Fruit fly (Drosophila melanogaster) whole organism, larva: Measurements from ENCODE around the gene CHKov2.

Experiments
- noc ChIP-seq: fragments of 200-800 bp; sonication (Bioruptor generic); optimal IDR thresholded peaks from 3 replicates; lab custom pipeline; 2019; ENCODE audit warnings: missing biosample characterization, mild to moderate bottlenecking, missing genetic modification characterization, moderate library complexity

CHKov2 gene

DNA sequence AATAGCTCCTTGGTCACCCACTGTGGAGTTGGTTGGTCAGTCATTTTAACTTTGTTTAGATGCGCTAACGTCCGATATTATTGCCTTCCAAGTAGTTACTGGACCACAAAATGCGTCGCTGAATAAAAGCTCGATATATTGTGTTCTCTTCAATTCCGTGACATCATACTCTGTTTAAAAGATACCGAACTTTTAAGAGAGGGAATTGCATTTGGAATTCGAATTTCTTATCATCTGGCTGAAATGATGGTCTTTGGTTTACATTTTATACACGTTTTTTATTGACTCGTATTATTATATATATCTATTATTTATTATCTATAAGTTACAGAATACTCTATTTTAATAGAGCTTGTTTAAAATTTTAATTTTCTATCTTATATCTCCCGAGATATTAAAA is at the start of gene CHKov2:
Gene CHKov2, minus strand, starts transcription at position 101 of the 400 bp plus-strand sequence.
- no peak for TF ChIP-seq noc (tag; lab: Kevin White, UChicago)

DNA sequence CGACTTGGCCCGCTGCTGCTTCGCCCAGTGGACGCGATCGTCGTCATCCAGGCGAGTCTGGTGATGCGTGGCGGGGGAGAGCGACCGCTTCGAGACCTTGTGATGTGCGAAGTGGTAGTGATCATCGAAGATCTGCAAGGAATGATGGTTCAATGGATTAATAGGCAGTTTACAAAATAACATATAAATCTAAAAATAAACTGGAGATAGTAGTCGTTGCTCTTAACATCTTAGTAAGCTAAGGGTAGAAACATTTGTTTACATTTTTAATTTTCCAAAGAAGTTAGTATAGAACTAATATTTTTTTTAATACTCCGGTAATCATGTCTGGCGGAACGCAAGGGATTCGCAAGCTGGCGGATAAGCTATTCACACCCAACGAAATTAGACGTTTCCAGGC is 27.0 kb upstream of the CHKov2 start, which contains the start of gene ND-49L:
Gene ND-49L, plus strand, starts transcription at position 301 of the 400 bp plus-strand sequence.
- TF ChIP-seq noc (tag; lab: Kevin White, UChicago) = no peak

DNA sequence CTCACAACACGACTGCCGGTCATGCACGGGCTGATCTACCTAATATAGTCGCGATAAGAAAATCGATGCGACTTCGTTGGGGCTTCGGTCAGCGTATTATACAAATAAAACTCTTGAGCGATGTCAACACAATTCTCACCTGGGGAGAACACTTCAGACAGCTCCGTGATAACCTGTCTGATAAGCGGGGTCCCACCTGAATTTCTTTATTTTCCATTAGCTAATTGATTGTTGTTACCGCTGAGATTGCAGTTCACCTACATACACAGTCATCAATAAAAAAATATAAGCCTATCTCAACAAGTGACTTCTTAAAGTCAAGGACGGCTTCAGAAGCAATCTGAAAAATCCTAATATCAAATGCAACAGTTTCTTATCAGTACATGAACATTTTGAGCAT is 15.9 kb upstream of the CHKov2 start, which contains the start of gene tobi:
Gene tobi, minus strand, starts transcription at position 23 of the 400 bp plus-strand sequence.
- no peak for TF ChIP-seq noc (tag; lab: Kevin White, UChicago)

DNA sequence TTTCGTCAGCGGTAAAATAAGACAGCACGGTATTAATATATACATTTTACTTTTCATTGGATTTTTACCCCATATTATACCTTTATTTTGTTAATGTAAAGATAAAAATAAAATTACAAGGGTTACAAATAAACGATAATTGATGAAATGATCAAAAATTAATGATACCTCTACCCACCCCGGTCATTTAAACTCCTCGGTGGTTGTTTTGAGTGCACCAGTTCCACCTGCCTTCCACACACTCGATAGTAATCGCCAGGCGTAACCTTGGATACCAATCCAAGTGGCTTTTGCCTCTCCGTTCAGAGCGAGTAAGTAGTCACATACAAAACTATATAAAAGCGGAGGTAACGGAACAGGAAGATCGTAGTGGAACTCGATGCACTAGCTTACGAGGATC is 8.9 kb upstream of the CHKov2 start, which contains the start of gene rha:
Gene rha, plus strand, starts transcription at position 301 of the 400 bp plus-strand sequence.
- no peak for TF ChIP-seq noc (tag; lab: Kevin White, UChicago)

DNA sequence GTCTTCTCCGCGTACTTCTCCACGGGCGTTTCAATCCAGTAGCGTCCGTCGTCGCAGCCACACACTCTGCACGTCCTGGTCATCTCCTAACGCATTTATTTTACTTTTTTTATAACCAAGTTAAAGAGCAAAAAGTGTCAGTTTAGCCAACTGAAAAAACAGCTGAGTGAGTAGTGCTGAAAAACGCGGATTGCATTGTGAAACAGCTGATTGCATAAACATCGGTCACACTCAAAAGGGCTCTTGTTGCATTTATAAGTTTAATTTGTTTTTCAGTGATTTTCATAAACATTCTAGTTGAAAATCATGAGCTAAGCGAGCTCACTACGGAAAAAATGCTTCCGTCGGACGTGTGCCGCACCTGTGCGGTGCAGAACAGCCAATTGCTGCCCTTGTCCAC is 4.1 kb upstream of the CHKov2 start, which contains the start of the genes CG10669 and CG11902:
Gene CG10669, minus strand, starts transcription at position 179 of the 400 bp plus-strand sequence.
Gene CG11902, plus strand, starts transcription at position 193 of the 400 bp plus-strand sequence.
- no peak for TF ChIP-seq noc (tag; lab: Kevin White, UChicago)

DNA sequence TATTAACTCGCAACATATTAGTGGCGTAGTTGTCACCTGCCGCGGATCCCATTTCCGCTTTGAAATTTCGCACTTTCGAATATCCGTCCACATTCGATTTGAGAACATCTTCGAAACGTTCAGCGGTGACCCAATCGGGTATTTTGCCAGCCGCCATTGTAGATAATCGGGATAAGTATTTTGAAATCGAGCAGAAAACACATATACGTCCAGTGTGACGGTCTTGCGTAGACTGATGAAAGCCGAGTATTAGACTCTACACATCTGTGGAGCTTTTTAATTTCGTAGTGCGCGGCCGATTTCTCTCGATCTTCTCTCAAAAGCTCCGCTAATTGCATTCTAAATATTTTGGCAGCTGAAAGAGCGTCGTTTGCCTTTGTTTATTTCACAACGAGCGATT is 1.9 kb downstream of the CHKov2 start, which contains the start of gene CHKov1:
Gene CHKov1, minus strand, starts transcription at position 238 of the 400 bp plus-strand sequence.
- TF ChIP-seq noc (tag; lab: Kevin White, UChicago) = peak; percentile 48

DNA sequence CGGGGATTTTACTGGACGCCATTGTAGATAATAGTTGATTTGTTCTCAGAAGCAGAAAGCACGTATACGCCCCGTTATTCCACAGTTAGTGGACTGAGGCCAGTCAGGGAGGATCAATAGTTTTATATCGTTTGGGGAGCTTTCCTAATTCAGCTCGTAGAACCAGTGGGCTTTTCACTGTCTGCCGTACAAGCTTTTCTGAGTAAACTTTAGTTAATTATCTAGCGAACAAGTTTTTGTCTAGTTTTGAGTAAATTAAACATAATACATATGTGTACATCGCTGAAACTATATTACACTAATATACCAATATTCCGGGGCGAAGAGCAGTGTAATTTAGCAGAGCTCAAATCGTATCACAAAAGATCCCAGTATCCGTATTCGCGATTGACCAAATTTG is 8.3 kb downstream of the CHKov2 start, which contains the start of gene CG10562:
Gene CG10562, minus strand, starts transcription at position 101 of the 400 bp plus-strand sequence.
- TF ChIP-seq noc (tag; lab: Kevin White, UChicago) = no peak

DNA sequence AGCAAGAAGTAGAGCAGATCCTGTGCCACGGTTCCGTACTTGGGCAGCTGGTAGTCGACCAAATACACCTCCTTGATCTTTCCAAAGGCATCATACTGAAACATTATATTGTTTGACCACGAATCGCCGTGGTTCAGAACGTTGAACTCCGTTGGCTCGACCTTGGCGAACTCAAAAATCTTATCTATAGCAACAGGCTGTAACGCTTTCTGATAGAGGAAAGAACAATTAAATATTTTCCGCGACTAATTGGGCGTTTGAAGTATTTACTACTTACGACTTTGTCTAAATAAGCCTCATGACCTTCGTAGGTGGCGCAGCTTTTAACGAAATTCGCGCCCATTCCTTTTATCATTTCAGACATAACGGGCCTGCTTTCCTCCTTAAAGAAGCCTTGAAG is 9.3 kb downstream of the CHKov2 start:
- no peak for TF ChIP-seq noc (tag; lab: Kevin White, UChicago)

DNA sequence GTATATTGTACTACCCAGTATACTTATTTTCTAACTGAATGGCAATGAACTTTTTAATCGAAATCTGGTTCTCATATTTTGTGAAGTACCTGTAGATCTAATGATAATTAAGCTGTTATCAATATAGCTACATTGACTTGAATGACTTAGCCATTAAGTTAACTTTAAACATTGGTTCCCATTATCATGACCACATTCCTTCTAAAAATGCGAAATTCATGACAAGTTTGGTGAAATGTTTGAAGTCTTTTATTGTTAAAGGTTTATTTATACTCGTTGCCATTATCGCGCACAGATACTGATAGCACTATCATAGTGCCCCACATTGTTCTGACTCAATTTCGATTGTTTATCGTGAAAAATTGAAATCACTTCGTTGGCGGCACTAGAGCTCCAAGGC is 10.1 kb downstream of the CHKov2 start:
- TF ChIP-seq noc (tag; lab: Kevin White, UChicago) = peak; percentile 34

DNA sequence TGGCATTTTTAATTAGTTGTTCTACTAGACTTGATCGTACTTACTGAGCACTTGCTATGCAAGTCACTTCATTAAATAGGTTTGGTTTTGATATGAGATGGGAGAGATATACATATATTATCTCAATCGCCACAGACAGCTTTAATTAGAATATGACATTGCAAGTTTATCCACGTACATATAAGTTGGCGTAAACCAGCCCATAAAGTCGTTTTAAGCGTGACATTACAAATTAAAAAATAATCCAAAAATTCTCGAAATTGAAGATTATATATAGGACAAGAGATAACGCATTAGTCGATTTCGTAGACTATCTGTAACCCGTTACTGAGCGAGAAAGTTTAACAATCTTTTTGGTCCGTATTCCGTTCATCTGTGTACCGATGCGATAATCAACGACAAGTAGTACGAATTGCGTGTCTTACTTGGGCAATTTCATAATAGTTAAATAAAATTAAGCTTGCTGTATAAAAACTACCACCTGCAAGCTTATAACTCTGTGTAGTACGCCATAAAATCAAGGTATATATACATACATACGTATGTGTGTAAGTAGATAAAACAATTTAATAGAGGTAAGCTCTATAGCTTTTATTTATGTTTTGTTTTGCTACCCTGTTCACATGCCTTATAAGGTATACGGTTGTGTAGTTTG is 10.8 kb downstream of the CHKov2 start, which contains the start of gene CG10560:
Gene CG10560, minus strand, starts transcription at position 51 of the 655 bp plus-strand sequence.
- TF ChIP-seq noc (tag; lab: Kevin White, UChicago) = no peak

DNA sequence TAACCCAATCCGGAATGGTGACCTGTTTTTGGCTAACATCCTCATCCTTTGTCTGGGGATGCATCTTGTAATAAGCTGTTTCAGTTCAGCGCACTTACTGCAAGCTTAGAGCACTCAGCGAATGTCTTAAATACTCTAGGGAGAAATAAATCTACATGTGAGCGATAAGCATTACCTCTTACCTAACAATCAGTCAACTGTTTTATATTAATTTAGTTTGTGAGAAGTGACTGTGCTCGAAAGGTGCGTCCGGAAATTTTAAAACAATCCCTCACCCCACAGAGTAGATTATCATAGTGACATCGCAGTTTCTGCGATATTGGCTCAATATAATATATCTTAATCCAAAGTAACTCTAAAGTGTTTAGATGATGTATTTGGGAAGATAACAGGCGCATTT is 13.0 kb downstream of the CHKov2 start, which contains the start of gene CG10553:
Gene CG10553, minus strand, starts transcription at position 101 of the 400 bp plus-strand sequence.
- TF ChIP-seq noc (tag; lab: Kevin White, UChicago) = no peak

DNA sequence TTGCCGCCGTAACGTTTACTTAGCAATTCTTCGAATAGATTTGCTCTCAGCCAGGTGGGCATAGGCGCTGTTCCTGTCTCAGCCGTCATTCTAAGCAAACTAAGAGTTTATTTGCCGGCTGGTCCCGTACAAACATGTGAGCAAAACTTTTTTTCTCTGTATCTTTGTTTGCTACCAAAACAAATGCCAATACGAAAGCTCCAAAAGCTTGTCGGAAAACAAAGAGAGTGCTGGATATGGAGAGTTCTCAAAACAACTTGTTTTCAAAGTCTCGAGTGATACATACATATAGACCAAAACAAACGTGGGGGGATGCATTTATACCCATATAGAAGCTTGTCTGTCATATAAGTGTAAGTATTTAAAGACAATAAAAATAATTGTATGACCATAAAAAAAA is 15.0 kb downstream of the CHKov2 start, which contains the start of gene CG10559:
Gene CG10559, minus strand, starts transcription at position 101 of the 400 bp plus-strand sequence.
- TF ChIP-seq noc (tag; lab: Kevin White, UChicago) = no peak

DNA sequence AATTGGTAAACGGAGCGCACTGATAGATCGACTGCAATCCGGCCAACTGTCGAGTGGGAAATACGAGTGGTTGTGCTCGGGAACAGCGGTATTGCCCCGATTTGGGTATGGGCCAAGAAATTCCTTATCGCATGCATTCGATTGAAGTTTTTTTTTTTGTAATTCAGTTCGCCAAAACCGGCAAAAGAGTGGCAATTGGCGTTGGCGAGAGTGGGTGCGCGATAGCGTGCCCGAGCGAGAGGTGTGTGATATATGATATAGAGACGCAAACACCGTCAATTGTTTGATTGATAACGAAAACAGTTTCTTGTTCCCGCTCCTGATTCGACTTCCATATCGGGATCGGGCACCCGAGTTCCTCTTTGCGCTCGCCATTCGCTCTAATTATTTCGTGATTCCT is 17.2 kb downstream of the CHKov2 start, which contains the start of gene CG31087:
Gene CG31087, minus strand, starts transcription at position 63 of the 400 bp plus-strand sequence.
- TF ChIP-seq noc (tag; lab: Kevin White, UChicago) = no peak

DNA sequence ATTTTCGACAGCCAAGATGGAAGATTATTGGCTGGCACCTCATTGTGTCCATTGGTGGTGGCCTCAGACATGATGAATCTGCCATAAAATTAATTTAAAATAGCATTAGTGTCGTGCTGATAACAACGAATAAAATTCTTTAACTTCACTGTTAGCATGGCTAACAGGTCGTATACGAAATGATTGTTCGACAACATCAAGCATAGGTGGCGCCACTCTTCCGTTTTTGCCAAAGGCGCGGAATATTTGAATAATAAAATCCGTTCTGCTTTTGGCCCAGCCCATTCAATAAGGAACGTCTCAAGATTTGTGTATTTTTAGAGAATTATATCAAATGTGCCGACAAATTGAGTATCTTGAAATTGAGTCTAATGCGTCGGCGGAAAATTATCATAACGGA is 18.4 kb downstream of the CHKov2 start:
- TF ChIP-seq noc (tag; lab: Kevin White, UChicago) = no peak

DNA sequence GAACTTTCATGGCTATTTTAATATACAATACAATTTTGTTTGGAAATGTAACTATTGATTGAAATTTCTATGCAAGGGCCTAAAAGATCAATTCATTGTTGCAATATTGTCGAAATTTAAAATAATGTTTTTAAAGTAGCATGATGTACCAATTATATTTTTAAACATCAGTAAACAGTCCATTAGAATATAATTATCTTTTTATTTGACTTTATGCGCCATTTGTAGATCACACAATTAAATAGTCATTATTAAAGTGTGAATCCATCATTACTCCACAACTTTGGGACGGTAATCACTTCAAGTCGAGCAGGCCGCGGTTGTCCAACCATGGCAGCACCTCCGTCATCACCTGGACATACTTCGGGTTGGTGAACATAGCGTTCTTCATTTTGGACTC is 20.2 kb downstream of the CHKov2 start, which contains the start of gene CG31099:
Gene CG31099, minus strand, starts transcription at position 101 of the 400 bp plus-strand sequence.
- TF ChIP-seq noc (tag; lab: Kevin White, UChicago) = no peak

DNA sequence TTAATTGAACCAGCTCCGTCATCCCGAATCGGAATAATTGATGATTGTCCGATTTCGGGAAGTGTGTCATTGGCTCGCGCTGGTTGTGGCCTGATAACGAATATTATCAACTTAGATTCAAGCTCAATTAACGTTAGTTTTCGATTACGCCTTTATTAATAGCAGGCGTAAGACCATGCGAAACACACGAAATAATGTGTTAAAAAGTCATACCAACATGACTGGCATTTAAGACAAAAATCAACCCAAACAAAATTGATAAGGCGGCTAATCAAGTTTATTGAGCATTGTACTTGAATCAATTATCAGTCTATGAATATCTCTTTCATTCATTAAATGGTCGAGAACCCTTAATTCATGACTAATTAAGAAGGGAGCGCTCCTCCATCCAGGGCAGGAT is 21.8 kb downstream of the CHKov2 start:
- peak; percentile 1 for TF ChIP-seq noc (tag; lab: Kevin White, UChicago)
